Fruit fly (Drosophila melanogaster) whole organism, embryonic: ENCODE measurements around the gene CG8236.

Source experiments
- Aef1 ChIP-seq: fragments of 200-800 bp; sonication (Bioruptor generic); IDR thresholded peaks from 3 replicates; pipeline ENCODE4 v1.3.6; 2022; ENCODE audit warnings: missing biosample characterization, missing genetic modification characterization
- Atf-2 ChIP-seq: fragments of 200-800 bp; sonication (Bioruptor generic); optimal IDR thresholded peaks from 2 replicates; lab custom pipeline; 2016; ENCODE audit warnings: missing biosample characterization, missing genetic modification characterization
- B-H2 ChIP-seq: fragments of 200-800 bp; sonication (Bioruptor generic); optimal IDR thresholded peaks from 2 replicates; lab custom pipeline; 2018; ENCODE audit warnings: missing biosample characterization, mild to moderate bottlenecking, missing genetic modification characterization
- BEAF-32 ChIP-seq: fragments of 200-800 bp; sonication (Bioruptor generic); optimal IDR thresholded peaks from 3 replicates; lab custom pipeline; 2017; ENCODE audit warnings: missing biosample characterization, missing genetic modification characterization, mild to moderate bottlenecking, moderate library complexity, missing genetic modification reagents
- CG10543 ChIP-seq: fragments of 200-800 bp; sonication (Bioruptor generic); optimal IDR thresholded peaks from 3 replicates; lab custom pipeline; 2017; ENCODE audit warnings: missing biosample characterization, mild to moderate bottlenecking, missing genetic modification characterization, moderate library complexity
- CG1233 ChIP-seq: fragments of 200-800 bp; sonication (Bioruptor generic); optimal IDR thresholded peaks from 4 replicates; lab custom pipeline; 2018; ENCODE audit warnings: missing biosample characterization, mild to moderate bottlenecking, missing genetic modification characterization
- CG15696 ChIP-seq: fragments of 200-800 bp; sonication (Bioruptor generic); optimal IDR thresholded peaks from 2 replicates; lab custom pipeline; 2019; ENCODE audit warnings: missing biosample characterization, mild to moderate bottlenecking, missing genetic modification characterization, moderate library complexity
- CG17385 ChIP-seq: fragments of 200-800 bp; sonication (Bioruptor generic); optimal IDR thresholded peaks from 3 replicates; lab custom pipeline; 2018; ENCODE audit warnings: missing biosample characterization, mild to moderate bottlenecking, missing genetic modification characterization
- CG17612 ChIP-seq: fragments of 200-800 bp; sonication (Bioruptor generic); IDR thresholded peaks from 2 replicates; pipeline ENCODE4 v1.3.6; 2022; ENCODE audit warnings: missing biosample characterization, missing genetic modification characterization
- CG2678 ChIP-seq: fragments of 200-800 bp; sonication (Bioruptor generic); optimal IDR thresholded peaks from 3 replicates; lab custom pipeline; 2019; ENCODE audit warnings: missing biosample characterization, mild to moderate bottlenecking, missing genetic modification characterization, moderate library complexity
- CG3281 ChIP-seq: fragments of 200-800 bp; sonication (Bioruptor generic); optimal IDR thresholded peaks from 3 replicates; lab custom pipeline; 2017; ENCODE audit warnings: missing biosample characterization, mild to moderate bottlenecking, missing genetic modification characterization
- CG3726 ChIP-seq: fragments of 200-800 bp; sonication (Bioruptor generic); IDR thresholded peaks from 3 replicates; pipeline ENCODE4, ENCODE4 v1.3.6; 2022; ENCODE audit warnings: missing biosample characterization, missing genetic modification characterization
- CG6254 ChIP-seq: fragments of 200-800 bp; sonication (Bioruptor generic); optimal IDR thresholded peaks from 3 replicates; lab custom pipeline; 2017; ENCODE audit warnings: mild to moderate bottlenecking, missing biosample characterization, missing genetic modification reagents, missing genetic modification characterization
- D19A ChIP-seq: fragments of 200-800 bp; optimal IDR thresholded peaks from 3 replicates; lab custom pipeline; 2019; ENCODE audit warnings: missing biosample characterization, mild to moderate bottlenecking, missing genetic modification characterization, moderate library complexity
- D19B ChIP-seq: fragments of 200-800 bp; sonication (Bioruptor generic); optimal IDR thresholded peaks from 2 replicates; lab custom pipeline; 2017; ENCODE audit warnings: missing biosample characterization, mild to moderate bottlenecking, missing genetic modification characterization
- Dad ChIP-seq: fragments of 200-800 bp; sonication (Bioruptor generic); optimal IDR thresholded peaks from 3 replicates; lab custom pipeline; 2016; ENCODE audit warnings: missing biosample characterization, missing genetic modification characterization
- Doc2 ChIP-seq: fragments of 200-800 bp; sonication (Bioruptor generic); IDR thresholded peaks from 2 replicates; pipeline ENCODE4 v1.3.6; 2022; ENCODE audit warnings: missing biosample characterization, missing genetic modification characterization
- E2f1 ChIP-seq: fragments of 200-800 bp; sonication (Bioruptor generic); IDR thresholded peaks from 2 replicates; pipeline ENCODE4 v1.3.6; 2022; ENCODE audit warnings: missing biosample characterization, missing genetic modification characterization
- Ets65A ChIP-seq: fragments of 200-800 bp; sonication (Bioruptor generic); peaks from one replicate; lab custom pipeline; 2016; ENCODE audit warnings: missing biosample characterization, missing genetic modification characterization
- Fer1 ChIP-seq: fragments of 200-800 bp; sonication (Bioruptor generic); optimal IDR thresholded peaks from 2 replicates; lab custom pipeline; 2017; ENCODE audit warnings: missing biosample characterization, mild to moderate bottlenecking, missing genetic modification characterization
- Fer2 ChIP-seq: fragments of 200-800 bp; sonication (Bioruptor generic); optimal IDR thresholded peaks from 2 replicates; lab custom pipeline; 2018; ENCODE audit warnings: missing biosample characterization, mild to moderate bottlenecking, missing genetic modification characterization, moderate library complexity
- Gsc ChIP-seq: fragments of 200-800 bp; sonication (Bioruptor generic); IDR thresholded peaks from 2 replicates; pipeline ENCODE4 v1.3.6; 2022; ENCODE audit warnings: missing biosample characterization, missing genetic modification characterization
- Gug ChIP-seq: fragments of 200-800 bp; sonication (Bioruptor generic); IDR thresholded peaks from 4 replicates; pipeline ENCODE4 v1.3.6; 2022; ENCODE audit warnings: missing biosample characterization, missing genetic modification characterization
- H15 ChIP-seq: fragments of 200-800 bp; sonication (Bioruptor generic); IDR thresholded peaks from 3 replicates; pipeline ENCODE4 v1.3.6; 2022; ENCODE audit warnings: missing biosample characterization, missing genetic modification characterization
- HLHmδ ChIP-seq: fragments of 200-800 bp; sonication (Bioruptor generic); optimal IDR thresholded peaks from 2 replicates; lab custom pipeline; 2018; ENCODE audit warnings: missing biosample characterization, mild to moderate bottlenecking, missing genetic modification characterization, moderate library complexity
- Mes4 ChIP-seq: fragments of 200-800 bp; sonication (Bioruptor generic); optimal IDR thresholded peaks from 2 replicates; lab custom pipeline; 2016; ENCODE audit warnings: missing biosample characterization, missing genetic modification characterization
- Nf-YC ChIP-seq: fragments of 200-800 bp; optimal IDR thresholded peaks from 3 replicates; lab custom pipeline; 2019; ENCODE audit warnings: missing biosample characterization, mild to moderate bottlenecking, missing genetic modification characterization, moderate library complexity
- Sin3A ChIP-seq: fragments of >200 bp; optimal IDR thresholded peaks from 2 replicates; lab custom pipeline; 2018
- Vsx1 ChIP-seq: fragments of 200-800 bp; sonication (Bioruptor generic); optimal IDR thresholded peaks from 2 replicates; lab custom pipeline; 2017; ENCODE audit warnings: missing biosample characterization, mild to moderate bottlenecking, missing genetic modification characterization, missing genetic modification reagents
- YL-1 ChIP-seq: fragments of 200-800 bp; sonication (Bioruptor generic); optimal IDR thresholded peaks from 3 replicates; lab custom pipeline; 2017; ENCODE audit warnings: missing biosample characterization, mild to moderate bottlenecking, missing genetic modification characterization
- aop ChIP-seq: fragments of 200-800 bp; sonication (Bioruptor generic); IDR thresholded peaks from 2 replicates; pipeline ENCODE4 v1.3.6; 2022; ENCODE audit warnings: missing biosample characterization, missing genetic modification characterization
- az2 ChIP-seq: fragments of 200-800 bp; sonication (Bioruptor generic); optimal IDR thresholded peaks from 3 replicates; lab custom pipeline; 2016; ENCODE audit warnings: missing biosample characterization, missing genetic modification characterization
- bbx ChIP-seq: fragments of 200-800 bp; sonication (Bioruptor generic); IDR thresholded peaks from 2 replicates; pipeline ENCODE4 v1.3.6; 2022; ENCODE audit warnings: missing biosample characterization, missing genetic modification characterization; ENCODE audit not compliant: partially characterized antibody
- cas ChIP-seq: fragments of 200-800 bp; sonication (Bioruptor generic); IDR thresholded peaks from 2 replicates; pipeline ENCODE4 v1.3.6; 2022; ENCODE audit warnings: missing biosample characterization, missing genetic modification characterization
- fd96Cb ChIP-seq: fragments of 200-800 bp; sonication (Bioruptor generic); optimal IDR thresholded peaks from 2 replicates; lab custom pipeline; 2018; ENCODE audit warnings: missing biosample characterization, mild to moderate bottlenecking, missing genetic modification characterization, moderate library complexity
- gro ChIP-seq: fragments of 200-800 bp; sonication (Bioruptor generic); optimal IDR thresholded peaks from 2 replicates; lab custom pipeline; 2016; ENCODE audit warnings: missing biosample characterization, missing genetic modification characterization
- hb ChIP-seq: fragments of 200-800 bp; sonication (Bioruptor generic); IDR thresholded peaks from 3 replicates; pipeline ENCODE4 v1.3.6; 2022; ENCODE audit warnings: missing biosample characterization, missing genetic modification characterization; ENCODE audit not compliant: partially characterized antibody
- hbn ChIP-seq: fragments of 200-800 bp; sonication (Bioruptor generic); IDR thresholded peaks from 2 replicates; pipeline ENCODE4 v1.3.6; 2022; ENCODE audit warnings: missing biosample characterization, missing genetic modification characterization; ENCODE audit not compliant: partially characterized antibody
- her ChIP-seq: fragments of 200-800 bp; sonication (Bioruptor generic); optimal IDR thresholded peaks from 2 replicates; lab custom pipeline; 2016; ENCODE audit warnings: missing biosample characterization, missing genetic modification characterization
- ken ChIP-seq: fragments of 200-800 bp; sonication (Bioruptor generic); IDR thresholded peaks from 3 replicates; pipeline ENCODE4 v1.3.6; 2022; ENCODE audit warnings: missing biosample characterization, missing genetic modification characterization
- knrl ChIP-seq: fragments of 200-800 bp; sonication (Bioruptor generic); IDR thresholded peaks from 3 replicates; pipeline ENCODE4 v1.3.6; 2022; ENCODE audit warnings: missing biosample characterization, missing genetic modification characterization; ENCODE audit not compliant: partially characterized antibody
- pb ChIP-seq: fragments of 200-800 bp; sonication (Bioruptor generic); optimal IDR thresholded peaks from 3 replicates; lab custom pipeline; 2016; ENCODE audit warnings: missing biosample characterization, missing genetic modification characterization
- peb ChIP-seq: fragments of 200-800 bp; sonication (Bioruptor generic); IDR thresholded peaks from 2 replicates; pipeline ENCODE4 v1.3.6; 2022; ENCODE audit warnings: missing biosample characterization, missing genetic modification characterization
- pho ChIP-seq: fragments of 200-800 bp; sonication (Bioruptor generic); optimal IDR thresholded peaks from 2 replicates; lab custom pipeline; 2016; ENCODE audit warnings: missing biosample characterization, missing genetic modification characterization
- pum ChIP-seq: fragments of 200-800 bp; sonication (Bioruptor generic); optimal IDR thresholded peaks from 2 replicates; lab custom pipeline; 2016; ENCODE audit warnings: missing biosample characterization, missing genetic modification characterization
- row ChIP-seq: fragments of 200-800 bp; sonication (Bioruptor generic); IDR thresholded peaks from 3 replicates; pipeline ENCODE4 v1.3.6; 2022; ENCODE audit warnings: missing biosample characterization, missing genetic modification characterization
- run ChIP-seq: fragments of 200-800 bp; sonication (Bioruptor generic); optimal IDR thresholded peaks from 3 replicates; lab custom pipeline; 2018; ENCODE audit warnings: missing biosample characterization, mild to moderate bottlenecking, missing genetic modification characterization
- tll ChIP-seq, 2 experiments: fragments of 200-800 bp in 1 of 2; fragments of >200 bp in 1 of 2; sonication (Bioruptor generic) in 1 of 2; optimal IDR thresholded peaks; 2 replicates each; lab custom pipeline; 2017 to 2019; ENCODE audit warnings: missing biosample characterization in 2 of 2, missing genetic modification characterization in 2 of 2, mild to moderate bottlenecking in 1 of 2, moderate library complexity in 1 of 2
- tx ChIP-seq: fragments of 200-800 bp; sonication (Bioruptor generic); optimal IDR thresholded peaks from 2 replicates; lab custom pipeline; 2016; ENCODE audit warnings: missing biosample characterization, missing genetic modification characterization
- unpg ChIP-seq: fragments of 200-800 bp; sonication (Bioruptor generic); optimal IDR thresholded peaks from 3 replicates; lab custom pipeline; 2018; ENCODE audit warnings: missing biosample characterization, mild to moderate bottlenecking, missing genetic modification characterization, moderate library complexity

The CG8236 gene

DNA sequence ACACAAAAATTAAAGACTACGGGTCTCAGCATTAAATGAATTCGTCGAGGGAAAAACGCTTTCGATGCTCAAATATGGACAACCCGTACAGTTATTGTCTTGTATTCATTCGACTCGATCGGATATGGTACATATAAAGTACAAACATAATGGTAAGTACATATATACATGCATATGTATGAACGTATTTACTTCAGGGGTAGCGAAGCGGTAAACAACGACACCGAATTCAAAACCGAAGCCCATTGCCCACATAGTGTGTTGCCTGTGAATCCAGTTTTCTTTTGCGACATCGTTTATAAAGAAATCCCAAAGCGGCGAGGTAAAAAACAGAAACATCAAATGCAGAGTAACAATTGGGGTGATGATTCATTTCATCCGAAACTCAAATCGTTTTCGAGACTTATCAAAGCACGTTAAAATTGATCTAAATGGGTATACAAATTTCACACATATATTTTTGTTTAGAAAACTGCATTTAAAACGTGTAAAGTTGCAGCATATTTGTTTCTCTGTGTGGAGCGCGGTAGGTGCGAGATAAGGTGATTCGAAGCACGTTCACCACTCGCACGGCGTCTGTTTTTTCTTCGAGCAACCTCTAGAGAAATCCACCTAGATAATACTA, 43.3 kb downstream of the CG8236 start (continued):
- TF ChIP-seq HLHmδ, result no peak
- no peak for TF ChIP-seq hbn (GFP tag; lab: Robert Waterston, UW)
- no peak for TF ChIP-seq D19B
- no peak for TF ChIP-seq her (GFP tag; lab: Kevin White, UChicago)
- 0 out of 3 replicates have a peak, but pooled peaks have one; percentile 40 for TF ChIP-seq CG3726 (GFP tag; lab: Robert Waterston, UW)
- no peak for TF ChIP-seq run (tag; lab: Kevin White, UChicago)
- peak; percentile 12 for TF ChIP-seq CG6254 (GFP tag; lab: Kevin White, UChicago)
- TF ChIP-seq Fer1 (GFP tag; lab: Kevin White, UChicago), result no peak
- no peak for TF ChIP-seq gro
- no peak for TF ChIP-seq Gsc (GFP tag; lab: Robert Waterston, UW)
- TF ChIP-seq Nf-YC (tag; lab: Kevin White, UChicago), result peak; percentile 10
- TF ChIP-seq tll (GFP tag; optimal IDR thresholded peaks at IDR 0.05; lab: Kevin White, UChicago), result no peak
- peak; percentile 46; the same call in 1 of the 3 replicates for TF ChIP-seq H15 (GFP tag; lab: Robert Waterston, UW)
- TF ChIP-seq Gug, result peak; percentile 39; the same call in 2 of the 4 replicates
- no peak for TF ChIP-seq Doc2
- peak; percentile 31 for TF ChIP-seq CG10543 (GFP tag; lab: Kevin White, UChicago)
- TF ChIP-seq CG17612 (GFP tag; lab: Robert Waterston, UW), result no peak
- no peak for TF ChIP-seq Vsx1 (GFP tag; lab: Kevin White, UChicago)
- peak; percentile 40 for TF ChIP-seq unpg
- TF ChIP-seq YL-1 (GFP tag; lab: Kevin White, UChicago), result no peak
- no peak for TF ChIP-seq Mes4 (GFP tag; lab: Kevin White, UChicago)
- TF ChIP-seq pum (GFP tag; lab: Kevin White, UChicago), result peak; percentile 12
- no peak for TF ChIP-seq aop (GFP tag; lab: Robert Waterston, UW)
- TF ChIP-seq hb, result no peak
- TF ChIP-seq CG3281, result no peak
- no peak for TF ChIP-seq pb (GFP tag; lab: Kevin White, UChicago)
- TF ChIP-seq bbx (GFP tag; lab: Robert Waterston, UW), result no peak; the same call in 1 of the 2 replicates
- no peak for TF ChIP-seq CG1233 (GFP tag; lab: Kevin White, UChicago)
- TF ChIP-seq peb (GFP tag; lab: Robert Waterston, UW), result no peak
- TF ChIP-seq tx (GFP tag; lab: Kevin White, UChicago), result peak; percentile 21
- no peak for TF ChIP-seq B-H2 (GFP tag; lab: Kevin White, UChicago)
- TF ChIP-seq knrl, result no peak
- TF ChIP-seq az2 (GFP tag; lab: Kevin White, UChicago), result peak; percentile 19
- TF ChIP-seq CG2678 (tag; lab: Kevin White, UChicago), result peak; percentile 14
- peak; percentile 31 for TF ChIP-seq D19A (tag; lab: Kevin White, UChicago)
- TF ChIP-seq ken (GFP tag; lab: Robert Waterston, UW), result 0 out of 3 replicates have a peak, but pooled peaks have one; percentile 4
- TF ChIP-seq cas (GFP tag; lab: Robert Waterston, UW), result peak; percentile 14; the same call in 1 of the 2 replicates
- peak; percentile 42 for TF ChIP-seq Atf-2 (GFP tag; lab: Kevin White, UChicago)
- no peak for TF ChIP-seq BEAF-32 (GFP tag; lab: Kevin White, UChicago)
- TF ChIP-seq CG17385 (GFP tag; lab: Kevin White, UChicago), result peak; percentile 46
- no peak for TF ChIP-seq Dad
- TF ChIP-seq row (GFP tag; lab: Robert Waterston, UW), result peak; percentile 76
- peak; percentile 39 for TF ChIP-seq fd96Cb
- TF ChIP-seq Fer2 (tag; lab: Kevin White, UChicago), result peak; percentile 12
- TF ChIP-seq Aef1, result peak; percentile 47; the same call in 2 of the 3 replicates
- no peak for TF ChIP-seq Ets65A (GFP tag; lab: Kevin White, UChicago)
- peak; percentile 6 for TF ChIP-seq pho
- peak; percentile 49; the same call in 1 of the 2 replicates for TF ChIP-seq E2f1 (GFP tag; lab: Robert Waterston, UW)
- TF ChIP-seq CG15696 (tag; lab: Kevin White, UChicago), result no peak
- TF ChIP-seq Sin3A (lab: Kevin White, UChicago), result no peak
